Worm (Caenorhabditis elegans) whole organism, L4 larva: ENCODE measurements around the gene str-228.
A peak's percentile ranks its signal among the peaks of the same experiment; 100 is the strongest.

Experiments
- D1046.2 ChIP-seq: fragments of 200-800 bp; sonication (Bioruptor generic); IDR thresholded peaks from 2 replicates; pipeline ENCODE4 v1.3.6; 2022; ENCODE audit warnings: missing genetic modification characterization, missing compliant biosample characterization
- F49E8.2 ChIP-seq: sonication (generic microtip); optimal IDR thresholded peaks from 2 replicates; lab custom pipeline; 2016; ENCODE audit warnings: missing compliant biosample characterization, mild to moderate bottlenecking, missing genetic modification characterization, borderline replicate concordance
- T26A8.4 ChIP-seq: fragments of 200-800 bp; sonication (Bioruptor generic); IDR thresholded peaks from 2 replicates; pipeline ENCODE4 v1.3.6; 2022; ENCODE audit warnings: missing genetic modification characterization, missing compliant biosample characterization
- Y105C5A.15 ChIP-seq: fragments of 200-800 bp; sonication (Bioruptor generic); IDR thresholded peaks from 2 replicates; pipeline ENCODE4 v1.3.6; 2022; ENCODE audit warnings: missing genetic modification characterization, missing compliant biosample characterization
- ZK546.5 ChIP-seq, 2 experiments: sonication (generic microtip); optimal IDR thresholded peaks; 2 replicates each; lab custom pipeline; 2017; ENCODE audit warnings: missing biosample characterization in 2 of 2, missing genetic modification characterization in 2 of 2
- aha-1 ChIP-seq: fragments of 150-350 bp; peaks from one replicate; lab custom pipeline; 2014; ENCODE audit warnings: missing biosample characterization, missing genetic modification characterization
- ceh-20 ChIP-seq: fragments of 200-800 bp; sonication (Bioruptor generic); IDR thresholded peaks from 2 replicates; pipeline ENCODE4 v1.3.6; 2022; ENCODE audit warnings: missing genetic modification reagents, missing genetic modification characterization, missing compliant biosample characterization
- ceh-82 ChIP-seq: sonication (generic microtip); optimal IDR thresholded peaks from 2 replicates; lab custom pipeline; 2017; ENCODE audit warnings: missing biosample characterization, missing genetic modification characterization
- ces-1 ChIP-seq: fragments of 150-350 bp; sonication (generic microtip); optimal IDR thresholded peaks from 4 replicates; lab custom pipeline; 2014; ENCODE audit warnings: missing biosample characterization, missing genetic modification reagents, missing genetic modification characterization
- daf-12 ChIP-seq: fragments of 150-350 bp; optimal IDR thresholded peaks from 2 replicates; lab custom pipeline; 2014; ENCODE audit warnings: missing biosample characterization, missing genetic modification reagents, missing genetic modification characterization
- daf-16 ChIP-seq, 3 experiments: sonication (generic microtip); optimal IDR thresholded peaks; 2 replicates each; lab custom pipeline; 2016 to 2017; ENCODE audit warnings: missing genetic modification characterization in 3 of 3, missing genetic modification reagents in 3 of 3, mild to moderate bottlenecking in 2 of 3, missing compliant biosample characterization in 2 of 3, missing biosample characterization in 1 of 3, moderate library complexity in 1 of 3
- dpl-1 ChIP-seq: fragments of 150-350 bp; optimal IDR thresholded peaks from 2 replicates; lab custom pipeline; 2014; ENCODE audit warnings: missing biosample characterization, missing genetic modification reagents, missing genetic modification characterization
- egl-43 ChIP-seq: fragments of 200-800 bp; sonication (Bioruptor generic); IDR thresholded peaks from 2 replicates; pipeline ENCODE4 v1.3.6; 2022; ENCODE audit warnings: missing genetic modification reagents, missing genetic modification characterization, missing compliant biosample characterization
- fkh-10 ChIP-seq: fragments of 150-350 bp; optimal IDR thresholded peaks from 2 replicates; lab custom pipeline; 2014; ENCODE audit warnings: missing biosample characterization, missing genetic modification reagents, missing genetic modification characterization
- hlh-30 ChIP-seq: sonication (generic microtip); optimal IDR thresholded peaks from 2 replicates; lab custom pipeline; 2017; ENCODE audit warnings: antibody characterized with exemption, mild to moderate bottlenecking, missing genetic modification characterization, missing compliant biosample characterization; ENCODE audit not compliant: insufficient read depth
- lin-1 ChIP-seq: fragments of 200-800 bp; sonication (Bioruptor generic); IDR thresholded peaks from 2 replicates; pipeline ENCODE4 v1.3.6; 2022; ENCODE audit warnings: missing genetic modification reagents, missing genetic modification characterization, missing compliant biosample characterization
- lin-13 ChIP-seq: fragments of 150-350 bp; optimal IDR thresholded peaks from 2 replicates; lab custom pipeline; 2014; ENCODE audit warnings: missing biosample characterization, missing genetic modification reagents, missing genetic modification characterization
- lsy-2 ChIP-seq, 2 experiments: fragments of 150-350 bp in 1 of 2; sonication (generic microtip) in 1 of 2; optimal IDR thresholded peaks; 2 replicates each; lab custom pipeline; 2014 to 2017; ENCODE audit warnings: missing biosample characterization in 2 of 2, missing genetic modification characterization in 2 of 2
- madf-5 ChIP-seq, 2 experiments: fragments of 200-800 bp; sonication (Bioruptor generic); IDR thresholded peaks; 2 replicates each; pipeline ENCODE4 v1.3.6; 2022; ENCODE audit warnings: missing compliant biosample characterization in 2 of 2, missing genetic modification characterization in 2 of 2
- mdt-29 ChIP-seq: fragments of 200-800 bp; sonication (Bioruptor generic); IDR thresholded peaks from 2 replicates; pipeline ENCODE4 v1.3.6; 2022; ENCODE audit warnings: missing genetic modification reagents, missing genetic modification characterization, missing compliant biosample characterization
- nhr-111 ChIP-seq: fragments of 200-800 bp; sonication (Bioruptor generic); optimal IDR thresholded peaks from 2 replicates; lab custom pipeline; 2018; ENCODE audit warnings: mild to moderate bottlenecking, missing genetic modification characterization, missing compliant biosample characterization
- nhr-25 ChIP-seq: sonication (generic microtip); optimal IDR thresholded peaks from 2 replicates; lab custom pipeline; 2017; ENCODE audit warnings: missing genetic modification characterization, mild to moderate bottlenecking, missing compliant biosample characterization, antibody characterized with exemption, moderate library complexity, borderline replicate concordance; ENCODE audit not compliant: insufficient read depth
- nhr-28 ChIP-seq: fragments of 150-350 bp; optimal IDR thresholded peaks from 2 replicates; lab custom pipeline; 2014; ENCODE audit warnings: missing biosample characterization, missing genetic modification characterization
- nhr-42 ChIP-seq: fragments of 200-800 bp; sonication (Bioruptor generic); IDR thresholded peaks from 2 replicates; pipeline ENCODE4 v1.3.6; 2022; ENCODE audit warnings: missing genetic modification characterization, missing compliant biosample characterization
- nhr-77 ChIP-seq: fragments of 150-350 bp; optimal IDR thresholded peaks from 2 replicates; lab custom pipeline; 2014; ENCODE audit warnings: missing biosample characterization, missing genetic modification characterization
- pha-4 ChIP-seq, 2 experiments: fragments of 150-350 bp in 1 of 2; fragments of 200-800 bp in 1 of 2; sonication (Bioruptor generic) in 1 of 2; IDR thresholded peaks in 1 of 2; optimal IDR thresholded peaks in 1 of 2; 2 replicates each; pipeline versions ENCODE4 v1.3.6 to Lab custom; 2014 to 2022; ENCODE audit warnings: missing genetic modification characterization in 2 of 2, missing genetic modification reagents in 2 of 2, missing biosample characterization in 1 of 2, missing compliant biosample characterization in 1 of 2
- pqm-1 ChIP-seq: sonication (generic microtip); optimal IDR thresholded peaks from 2 replicates; lab custom pipeline; 2017; ENCODE audit warnings: missing biosample characterization, missing genetic modification characterization
- saeg-2 ChIP-seq: fragments of 200-800 bp; sonication (Bioruptor generic); IDR thresholded peaks from 2 replicates; pipeline ENCODE4 v1.3.6; 2022; ENCODE audit warnings: missing genetic modification reagents, missing genetic modification characterization, missing compliant biosample characterization
- spr-1 ChIP-seq: sonication (generic microtip); optimal IDR thresholded peaks from 2 replicates; lab custom pipeline; 2016; ENCODE audit warnings: mild to moderate bottlenecking, missing genetic modification characterization, missing compliant biosample characterization
- tag-97 ChIP-seq: fragments of 200-800 bp; sonication (Bioruptor generic); IDR thresholded peaks from 2 replicates; pipeline ENCODE4 v1.3.6; 2022; ENCODE audit warnings: missing genetic modification characterization, missing compliant biosample characterization
- tra-1 ChIP-seq: fragments of 200-800 bp; sonication (Bioruptor generic); IDR thresholded peaks from 2 replicates; pipeline ENCODE4 v1.3.6; 2022; ENCODE audit warnings: missing genetic modification reagents, missing genetic modification characterization, missing compliant biosample characterization
- unc-62 ChIP-seq, 3 experiments: fragments of 150-350 bp in 1 of 3; sonication (generic microtip); optimal IDR thresholded peaks in 2 of 3; peaks in 1 of 3; 1 replicate in 1 of 3; 2 replicates in 2 of 3; lab custom pipeline; 2014 to 2017; ENCODE audit warnings: missing biosample characterization in 3 of 3, missing genetic modification characterization in 3 of 3, missing genetic modification reagents in 3 of 3, missing genotype in 1 of 3
- zag-1 ChIP-seq: fragments of 150-350 bp; optimal IDR thresholded peaks from 2 replicates; lab custom pipeline; 2014; ENCODE audit warnings: missing biosample characterization, missing genetic modification characterization
- zfp-3 ChIP-seq: fragments of 200-800 bp; sonication (Bioruptor generic); conservative IDR thresholded peaks from 2 replicates; pipeline ENCODE4 v1.3.6; 2022; ENCODE audit warnings: missing genetic modification reagents, missing genetic modification characterization, missing compliant biosample characterization

The str-228 gene

DNA sequence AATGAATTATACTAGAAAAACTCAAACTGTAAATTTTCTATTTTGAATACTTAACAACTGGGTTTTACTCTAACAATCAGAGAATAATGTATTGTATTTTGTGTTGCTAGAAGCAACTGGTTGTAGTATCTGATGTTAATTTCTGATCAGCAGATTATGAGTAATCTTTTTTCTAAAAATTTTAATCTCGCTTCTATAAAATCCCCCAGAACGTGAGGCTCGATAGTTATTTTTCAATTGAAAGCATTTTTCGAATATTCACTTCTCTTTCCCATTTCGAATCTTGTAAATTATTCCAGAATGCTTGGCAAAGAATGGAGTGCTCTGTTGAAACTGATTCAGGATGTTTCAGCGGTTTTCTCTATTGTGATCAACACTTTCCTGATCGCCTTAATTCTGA lies 7.9 kb downstream of the str-228 start, which contains the start of gene str-227:
Gene str-227 (plus strand): TSS at position 301 of the 400 bp plus-strand sequence.
- TF ChIP-seq spr-1 (no peak), unc-62 (GFP tag; optimal IDR thresholded peaks at IDR 0.05 in 1 of 2; lab: Kevin White, UChicago) (peak in 1 of 2 experiments; percentile 2), unc-62 (tag; optimal IDR thresholded peaks at IDR 0.05; lab: Kevin White, UChicago) (no peak)
- TF ChIP-seq, all 104 proteins: peak for 1

DNA sequence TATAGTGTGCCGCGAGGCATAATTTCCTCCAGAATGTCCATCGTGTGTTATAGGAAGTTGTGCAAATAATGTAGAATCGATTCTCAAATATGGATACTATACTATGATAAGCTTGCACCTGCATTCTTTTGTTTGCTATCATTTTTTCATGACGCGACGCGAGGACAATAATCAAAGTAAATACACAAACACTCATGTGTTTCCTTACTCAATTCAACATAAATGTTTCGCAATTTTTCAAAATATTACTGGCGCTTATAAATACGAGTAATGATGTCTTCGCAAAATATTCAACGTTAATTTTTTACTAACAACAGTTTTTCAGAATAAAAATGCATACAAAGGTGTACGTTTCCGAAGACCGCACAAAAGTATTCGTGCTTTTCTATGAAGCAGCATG lies 13.3 kb downstream of the str-228 start, which contains the start of gene irg-1:
Gene irg-1 (plus strand): TSS at position 326 of the 400 bp plus-strand sequence.
- TF ChIP-seq nhr-28 (tag; lab: Kevin White, UChicago) (peak; percentile 54), tra-1 (GFP tag; lab: Robert Waterston, UW) (no peak), zfp-3 (GFP tag; lab: Robert Waterston, UW) (no peak), pha-4 (GFP tag; IDR thresholded peaks at IDR 0.05; lab: Robert Waterston, UW) (no peak), pha-4 (tag; optimal IDR thresholded peaks at IDR 0.05; lab: Kevin White, UChicago) (peak; percentile 30), aha-1 (peak; percentile 56), nhr-77 (tag; lab: Kevin White, UChicago) (peak; percentile 37), Y105C5A.15 (GFP tag; lab: Robert Waterston, UW) (no peak), F49E8.2 (tag; lab: Kevin White, UChicago) (no peak), pqm-1 (tag; lab: Kevin White, UChicago) (peak; percentile 4), daf-16 (GFP tag; optimal IDR thresholded peaks at IDR 0.05; lab: Kevin White, UChicago) (no peak), daf-16 (tag; optimal IDR thresholded peaks at IDR 0.05; lab: Kevin White, UChicago) (peak; percentile 72), unc-62 (GFP tag; optimal IDR thresholded peaks at IDR 0.05 in 1 of 2; lab: Kevin White, UChicago) (peak in 1 of 2 experiments; percentile 27), unc-62 (tag; optimal IDR thresholded peaks at IDR 0.05; lab: Kevin White, UChicago) (no peak), saeg-2 (GFP tag; lab: Robert Waterston, UW) (no peak), lin-13 (GFP tag; lab: Kevin White, UChicago) (no peak)

DNA sequence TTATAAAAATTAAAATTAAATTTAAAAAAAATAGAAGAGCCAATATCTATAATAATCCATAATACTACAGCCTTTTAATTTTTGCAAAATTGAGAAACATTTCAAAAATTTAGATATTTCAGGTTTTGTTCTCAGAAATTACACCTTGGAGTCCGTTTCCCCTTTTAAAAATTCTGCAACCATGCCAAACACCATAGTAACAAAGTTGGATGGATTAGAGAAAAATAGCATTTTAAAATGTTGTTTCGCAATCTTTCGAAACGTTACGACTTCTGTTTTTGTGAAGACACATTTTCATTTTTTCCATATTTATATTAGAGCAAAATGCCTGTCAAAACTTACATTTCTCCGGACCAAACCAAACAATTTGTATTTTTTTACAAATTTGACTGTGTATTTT lies 15.0 kb downstream of the str-228 start, which contains the start of gene T24A6.7:
Gene T24A6.7 (plus strand): TSS at position 301 of the 400 bp plus-strand sequence.
- no peak for TF ChIP-seq unc-62 (GFP tag; optimal IDR thresholded peaks at IDR 0.05 in 1 of 2; lab: Kevin White, UChicago)
- no peak for TF ChIP-seq unc-62 (tag; optimal IDR thresholded peaks at IDR 0.05; lab: Kevin White, UChicago)
- TF ChIP-seq ZK546.5 (tag; optimal IDR thresholded peaks at IDR 0.05; lab: Kevin White, UChicago) = no peak
- no peak for TF ChIP-seq fkh-10 (GFP tag; lab: Kevin White, UChicago)
- no peak for TF ChIP-seq nhr-111 (GFP tag; lab: Kevin White, UChicago)
- no peak for TF ChIP-seq lsy-2 (tag; optimal IDR thresholded peaks at IDR 0.05; lab: Kevin White, UChicago)
- TF ChIP-seq mdt-29 = no peak
- TF ChIP-seq pha-4 (GFP tag; IDR thresholded peaks at IDR 0.05; lab: Robert Waterston, UW) = no peak
- no peak for TF ChIP-seq pha-4 (tag; optimal IDR thresholded peaks at IDR 0.05; lab: Kevin White, UChicago)
- no peak for TF ChIP-seq hlh-30
- no peak for TF ChIP-seq egl-43 (GFP tag; lab: Robert Waterston, UW)
- no peak for TF ChIP-seq zag-1 (tag; lab: Kevin White, UChicago)
- TF ChIP-seq nhr-42 = no peak
- TF ChIP-seq madf-5 (GFP tag; IDR thresholded peaks at IDR 0.05; lab: Robert Waterston, UW) = no peak
- TF ChIP-seq ceh-20 (GFP tag; lab: Robert Waterston, UW) = no peak
- no peak for TF ChIP-seq ceh-82
- no peak for TF ChIP-seq tag-97

DNA sequence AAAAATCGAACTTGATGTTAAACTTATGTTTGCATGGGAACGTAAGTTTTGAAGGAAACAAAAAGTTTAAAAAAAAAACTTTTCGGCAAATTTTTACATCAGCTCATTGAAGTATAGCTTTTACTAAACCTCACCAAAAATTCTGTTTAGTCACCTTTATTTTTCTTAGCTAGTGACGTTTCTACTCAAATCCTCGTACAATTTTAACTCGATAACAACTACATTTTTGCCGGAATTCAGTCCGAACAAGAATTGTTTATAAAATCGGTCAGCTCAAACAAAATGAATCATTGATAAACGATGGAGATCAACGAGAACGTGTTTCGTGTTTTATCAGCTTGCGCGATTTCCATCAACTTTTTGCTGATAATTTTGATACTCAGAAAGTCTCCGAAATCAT lies 16.9 kb downstream of the str-228 start, which contains the start of gene str-260:
Gene str-260 (plus strand): TSS at position 301 of the 400 bp plus-strand sequence.
- TF ChIP-seq dpl-1 (no peak), lin-1 (no peak), nhr-25 (no peak), ces-1 (GFP tag; lab: Kevin White, UChicago) (no peak), daf-12 (tag; lab: Kevin White, UChicago) (no peak), T26A8.4 (GFP tag; lab: Robert Waterston, UW) (no peak), D1046.2 (GFP tag; lab: Robert Waterston, UW) (no peak)
